Fruit fly (Drosophila melanogaster): Measurements from ENCODE around the gene CG12321.

The CG12321 gene

DNA sequence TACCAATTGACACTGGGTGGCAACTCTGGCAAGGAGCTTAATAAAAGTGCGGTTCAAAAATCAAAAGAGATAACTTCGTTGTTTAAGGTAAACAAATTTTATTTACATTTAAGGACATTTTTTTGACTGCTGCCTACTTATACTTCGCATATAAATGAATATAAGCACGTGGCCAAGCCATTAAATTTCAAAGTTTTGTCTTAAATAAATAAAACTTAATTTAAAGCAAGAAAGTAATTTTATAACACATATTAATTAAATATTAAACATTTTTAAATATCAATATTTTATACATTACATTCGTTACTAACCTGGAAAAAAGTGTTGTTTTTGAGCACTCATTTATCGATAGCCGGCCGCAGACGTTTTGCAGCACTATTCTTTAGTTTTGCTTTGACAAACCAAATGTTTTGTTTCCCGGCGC lies at the start of gene CG12321, which contains the start of gene MED17:
TSS of gene CG12321 (minus strand) at position 6 of the 424 bp plus-strand sequence.
TSS of gene MED17 (plus strand) at position 371 of the 424 bp plus-strand sequence.
- peak; percentile 87 for TF ChIP-seq CG34406 (GFP tag; optimal IDR thresholded peaks at IDR 0.05)
- peak; percentile 82 for TF ChIP-seq Met (GFP tag; optimal IDR thresholded peaks at IDR 0.05)
- peak; percentile 86 for TF ChIP-seq Sox15 (GFP tag; optimal IDR thresholded peaks at IDR 0.05)
- no peak for TF ChIP-seq vri (GFP tag; optimal IDR thresholded peaks at IDR 0.05)
- TF ChIP-seq CG11762 (GFP tag; optimal IDR thresholded peaks at IDR 0.05; ENCODE audit: insufficient read depth): peak; percentile 75
- TF ChIP-seq CG6854 (GFP tag; optimal IDR thresholded peaks at IDR 0.05): peak; percentile 37
- TF ChIP-seq Eip78C (GFP tag): peak; percentile 91
- no peak for TF ChIP-seq Sox102F (GFP tag; optimal IDR thresholded peaks at IDR 0.05)
- TF ChIP-seq CG9139 (GFP tag; optimal IDR thresholded peaks at IDR 0.05): peak; percentile 6
- peak; percentile 81 for TF ChIP-seq Sox14 (GFP tag; optimal IDR thresholded peaks at IDR 0.05)
- TF ChIP-seq CG6792 (GFP tag; optimal IDR thresholded peaks at IDR 0.05): peak; percentile 64
- no peak for TF ChIP-seq spab (GFP tag; optimal IDR thresholded peaks at IDR 0.05)
- peak; percentile 77 for TF ChIP-seq Blimp-1 (GFP tag; optimal IDR thresholded peaks at IDR 0.05)
- peak; percentile 72; the same call in 2 of the 3 replicates for TF ChIP-seq CG8119 (GFP tag; IDR thresholded peaks at IDR 0.05)
- TF ChIP-seq fd59A (GFP tag; optimal IDR thresholded peaks at IDR 0.05): peak; percentile 72
- TF ChIP-seq CG8632 (GFP tag; optimal IDR thresholded peaks at IDR 0.05): peak; percentile 82
- TF ChIP-seq CG7368 (GFP tag; optimal IDR thresholded peaks at IDR 0.05): peak; percentile 80
- TF ChIP-seq CG10631 (GFP tag; optimal IDR thresholded peaks at IDR 0.05): peak; percentile 90
- TF ChIP-seq acj6 (GFP tag; optimal IDR thresholded peaks at IDR 0.05): peak; percentile 93
- peak; percentile 92 for TF ChIP-seq CG32006 (GFP tag; optimal IDR thresholded peaks at IDR 0.05)
- no peak for TF ChIP-seq CG16779 (tag; optimal IDR thresholded peaks at IDR 0.05)
- peak; percentile 78 for TF ChIP-seq CG10669 (GFP tag; optimal IDR thresholded peaks at IDR 0.05)
- no peak for TF ChIP-seq Smox (GFP tag; optimal IDR thresholded peaks at IDR 0.05)
- peak; percentile 65 for TF ChIP-seq Ets21C (GFP tag; optimal IDR thresholded peaks at IDR 0.05)
- TF ChIP-seq pdm3 (GFP tag; optimal IDR thresholded peaks at IDR 0.05): peak; percentile 80
- peak; percentile 84 for TF ChIP-seq CG3032 (tag; optimal IDR thresholded peaks at IDR 0.05)
- TF ChIP-seq Gug (GFP tag; IDR thresholded peaks at IDR 0.05): peak; percentile 79
- peak; percentile 82 for TF ChIP-seq CG15336 (GFP tag; IDR thresholded peaks at IDR 0.05)
- peak; percentile 79 for TF ChIP-seq Hr4 (GFP tag; optimal IDR thresholded peaks at IDR 0.05)
- peak; percentile 88 for TF ChIP-seq CG3919 (GFP tag; optimal IDR thresholded peaks at IDR 0.05)
- peak; percentile 76 for TF ChIP-seq net (GFP tag; optimal IDR thresholded peaks at IDR 0.05)
- no peak for TF ChIP-seq Eip93F (GFP tag; optimal IDR thresholded peaks at IDR 0.05)
- TF ChIP-seq svp (GFP tag): no peak
- peak; percentile 77 for TF ChIP-seq topi (GFP tag; optimal IDR thresholded peaks at IDR 0.05)
- TF ChIP-seq CG11902 (GFP tag; optimal IDR thresholded peaks at IDR 0.05): peak; percentile 82
- peak; percentile 78 for TF ChIP-seq Hr39 (GFP tag; optimal IDR thresholded peaks at IDR 0.05)
- TF ChIP-seq CG11294 (GFP tag; IDR thresholded peaks at IDR 0.05): peak; percentile 72; the same call in 1 of the 2 replicates
- peak; percentile 83 for TF ChIP-seq CG31627 (GFP tag; optimal IDR thresholded peaks at IDR 0.05)
- no peak for TF ChIP-seq CG6808 (GFP tag; optimal IDR thresholded peaks at IDR 0.05)
- no peak for TF ChIP-seq fkh (GFP tag; optimal IDR thresholded peaks at IDR 0.05)
- TF ChIP-seq Eip75B (GFP tag; optimal IDR thresholded peaks at IDR 0.05): no peak
- TF ChIP-seq dac (GFP tag; optimal IDR thresholded peaks at IDR 0.05): peak; percentile 57
- peak; percentile 79 for TF ChIP-seq Lpt (GFP tag; optimal IDR thresholded peaks at IDR 0.05)
- TF ChIP-seq CG6163 (GFP tag; IDR thresholded peaks at IDR 0.05): peak; percentile 77
- peak; percentile 72 for TF ChIP-seq lz (GFP tag; optimal IDR thresholded peaks at IDR 0.05)
- peak; percentile 54 for TF ChIP-seq fd85E (GFP tag; optimal IDR thresholded peaks at IDR 0.05)
- TF ChIP-seq CG8319 (GFP tag; optimal IDR thresholded peaks at IDR 0.05): peak; percentile 75
- TF ChIP-seq salr (GFP tag; optimal IDR thresholded peaks at IDR 0.05): peak; percentile 43 to 89
- TF ChIP-seq CG4318 (GFP tag; optimal IDR thresholded peaks at IDR 0.05): peak; percentile 88
- no peak for TF ChIP-seq CG6276 (GFP tag; optimal IDR thresholded peaks at IDR 0.05)
- peak; percentile 85 for TF ChIP-seq eg (GFP tag; IDR thresholded peaks at IDR 0.05)
- TF ChIP-seq CG1621 (tag; optimal IDR thresholded peaks at IDR 0.05): peak; percentile 54
- peak; percentile 92 for TF ChIP-seq OdsH (GFP tag; optimal IDR thresholded peaks at IDR 0.05)
